Worm (Caenorhabditis elegans): ENCODE results near the gene cng-1.

DNA sequence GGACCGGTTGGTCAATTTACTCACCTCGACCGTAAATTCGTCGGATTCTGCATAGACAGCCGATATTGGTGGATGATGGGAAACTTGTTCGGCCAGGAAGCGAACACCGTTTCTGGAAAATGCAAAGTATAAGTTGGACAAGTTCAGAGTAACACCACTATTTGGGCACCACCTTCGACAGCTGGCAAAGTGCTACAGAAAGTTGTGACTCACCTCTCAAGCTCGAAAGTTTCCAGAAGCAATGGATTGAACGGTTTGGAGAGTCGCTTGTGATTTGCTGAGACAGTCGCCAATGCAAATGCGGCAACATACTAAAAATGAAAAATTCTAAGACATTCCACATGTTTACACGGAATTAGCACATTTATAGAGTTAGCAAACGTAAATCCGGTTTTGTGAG, 17.9 kb downstream of the cng-1 start:
- no peak for TF ChIP-seq ztf-11 (tag; optimal IDR thresholded peaks at IDR 0.05)
- TF ChIP-seq skn-1 (tag; optimal IDR thresholded peaks at IDR 0.05) = no peak
- TF ChIP-seq aly-2 (tag; optimal IDR thresholded peaks at IDR 0.05) = no peak
- TF ChIP-seq nhr-84 (tag; optimal IDR thresholded peaks at IDR 0.05) = no peak
- TF ChIP-seq unc-130 (tag; optimal IDR thresholded peaks at IDR 0.05) = no peak
- TF ChIP-seq nhr-11 (tag; optimal IDR thresholded peaks at IDR 0.05) = no peak
- no peak for TF ChIP-seq nhr-237 (tag; optimal IDR thresholded peaks at IDR 0.05)
- TF ChIP-seq unc-98 (GFP tag; IDR thresholded peaks at IDR 0.05) = no peak
- TF ChIP-seq fos-1 (tag; optimal IDR thresholded peaks at IDR 0.05) = no peak
- TF ChIP-seq ceh-82 (tag; optimal IDR thresholded peaks at IDR 0.05) = no peak
- TF ChIP-seq nhr-12 (tag; optimal IDR thresholded peaks at IDR 0.05) = no peak
- no peak for TF ChIP-seq ama-1 (optimal IDR thresholded peaks at IDR 0.05)
- no peak for TF ChIP-seq zag-1 (tag; optimal IDR thresholded peaks at IDR 0.05)
